Worm (Caenorhabditis elegans): Measurements from ENCODE around the gene srbc-11.

Gene srbc-11

DNA sequence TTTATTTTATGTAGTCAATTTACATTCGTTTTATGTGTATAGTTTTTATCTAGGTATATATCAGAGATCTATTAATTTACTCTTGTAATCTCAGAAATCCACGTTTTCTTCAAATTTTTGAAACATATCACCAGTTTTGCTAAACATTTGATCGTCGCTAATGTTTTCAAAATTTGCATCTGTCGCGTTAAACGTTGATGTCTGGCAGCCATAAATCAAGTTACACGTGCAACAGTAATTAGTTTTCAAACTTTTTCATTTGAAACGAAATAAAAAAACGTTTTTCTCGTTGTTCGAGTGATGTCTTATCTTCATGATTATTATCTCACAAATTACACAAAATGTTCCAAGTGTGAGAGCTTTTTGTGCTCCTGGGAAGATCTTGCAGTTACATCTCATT is 2.4 kb upstream of the srbc-11 start, which contains the start of gene srh-79:
srh-79 (plus strand) TSS at position 301 of the 400 bp plus-strand sequence.
- TF ChIP-seq lin-39 (tag; optimal IDR thresholded peaks at IDR 0.05) (no peak), lsy-2 (tag; optimal IDR thresholded peaks at IDR 0.05) (no peak), nhr-77 (tag; optimal IDR thresholded peaks at IDR 0.05) (no peak), unc-62 (GFP tag; optimal IDR thresholded peaks at IDR 0.05) (no peak), nhr-21 (tag; optimal IDR thresholded peaks at IDR 0.05) (no peak), nhr-10 (tag; optimal IDR thresholded peaks at IDR 0.05) (no peak), sma-3 (GFP tag; optimal IDR thresholded peaks at IDR 0.05) (no peak), alr-1 (tag; optimal IDR thresholded peaks at IDR 0.05) (no peak), ztf-1 (GFP tag; conservative IDR thresholded peaks at IDR 0.05) (no peak), mab-5 (tag; optimal IDR thresholded peaks at IDR 0.05) (no peak)

- no peak for TF ChIP-seq ztf-11 (tag; optimal IDR thresholded peaks at IDR 0.05)
- no peak for TF ChIP-seq crh-2 (tag; optimal IDR thresholded peaks at IDR 0.05)
- TF ChIP-seq unc-39 (tag; optimal IDR thresholded peaks at IDR 0.05) = no peak
- TF ChIP-seq elt-3 (tag; optimal IDR thresholded peaks at IDR 0.05) = no peak
- TF ChIP-seq ztf-1 (GFP tag; conservative IDR thresholded peaks at IDR 0.05) = no peak
- no peak for TF ChIP-seq lsy-2 (tag; optimal IDR thresholded peaks at IDR 0.05)
- TF ChIP-seq nhr-12 (tag; optimal IDR thresholded peaks at IDR 0.05) = no peak
- TF ChIP-seq nhr-23 (tag; optimal IDR thresholded peaks at IDR 0.05) = no peak
- no peak for TF ChIP-seq sem-4 (tag; optimal IDR thresholded peaks at IDR 0.05)
- TF ChIP-seq nhr-25 (tag; optimal IDR thresholded peaks at IDR 0.05) = no peak
- TF ChIP-seq mdl-1 (tag; optimal IDR thresholded peaks at IDR 0.05) = no peak
- TF ChIP-seq ama-1 (optimal IDR thresholded peaks at IDR 0.05) = no peak
- TF ChIP-seq gmeb-1 (tag; optimal IDR thresholded peaks at IDR 0.05) = no peak
- TF ChIP-seq mab-5 (tag; optimal IDR thresholded peaks at IDR 0.05) = no peak
- no peak for TF ChIP-seq ztf-4 (tag; optimal IDR thresholded peaks at IDR 0.05)
- TF ChIP-seq snpc-4 (tag; optimal IDR thresholded peaks at IDR 0.05) = no peak
Observed at ce11 chrV:7492924-7493323, 2.2 kb downstream of the srbc-11 start, which contains the start of gene srbc-10. TSS of gene srbc-10 (minus strand) at chrV:7493024.

DNA sequence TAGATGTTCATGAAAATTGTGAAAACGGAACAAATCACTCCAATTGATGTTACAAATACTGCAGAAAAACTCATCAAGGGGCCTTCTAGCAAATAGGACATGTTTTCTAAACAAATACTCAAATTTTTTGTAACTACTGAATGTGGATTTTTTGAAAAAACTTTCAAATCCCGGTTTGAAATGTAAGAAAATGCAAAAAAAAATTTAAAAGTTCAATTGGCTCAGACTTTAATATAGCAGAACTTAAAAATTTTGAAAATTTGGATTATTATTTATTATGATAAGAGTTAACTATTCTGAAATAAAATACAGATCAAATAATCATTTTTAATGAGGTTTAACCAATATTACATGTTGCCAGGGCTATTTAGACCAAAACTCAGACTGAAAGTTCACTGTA is 4.7 kb downstream of the srbc-11 start, which contains the start of gene srbc-9:
srbc-9 (minus strand) TSS at position 101 of the 400 bp plus-strand sequence.
- no peak for TF ChIP-seq ZK546.5 (tag; optimal IDR thresholded peaks at IDR 0.05)
- no peak for TF ChIP-seq R02D3.7 (tag; optimal IDR thresholded peaks at IDR 0.05)
- no peak for TF ChIP-seq mdl-1 (tag; optimal IDR thresholded peaks at IDR 0.05)
- TF ChIP-seq ztf-4 (tag; optimal IDR thresholded peaks at IDR 0.05) = no peak
- TF ChIP-seq elt-3 (tag; optimal IDR thresholded peaks at IDR 0.05) = no peak
- no peak for TF ChIP-seq crh-2 (tag; optimal IDR thresholded peaks at IDR 0.05)
- TF ChIP-seq ztf-1 (GFP tag; conservative IDR thresholded peaks at IDR 0.05) = no peak
- no peak for TF ChIP-seq gmeb-1 (tag; optimal IDR thresholded peaks at IDR 0.05)
- TF ChIP-seq nhr-23 (tag; optimal IDR thresholded peaks at IDR 0.05) = no peak
- no peak for TF ChIP-seq skn-1 (tag; optimal IDR thresholded peaks at IDR 0.05)
- TF ChIP-seq nhr-237 (tag; optimal IDR thresholded peaks at IDR 0.05) = no peak
- no peak for TF ChIP-seq egl-27 (tag; optimal IDR thresholded peaks at IDR 0.05)
- no peak for TF ChIP-seq F13H6.1 (tag; optimal IDR thresholded peaks at IDR 0.05)
- TF ChIP-seq lin-39 (tag; optimal IDR thresholded peaks at IDR 0.05) = no peak
- no peak for TF ChIP-seq mab-5 (tag; optimal IDR thresholded peaks at IDR 0.05)
- no peak for TF ChIP-seq ceh-16 (tag; optimal IDR thresholded peaks at IDR 0.05)
- no peak for TF ChIP-seq nhr-6 (tag; optimal IDR thresholded peaks at IDR 0.05)
- TF ChIP-seq nhr-21 (tag; optimal IDR thresholded peaks at IDR 0.05) = no peak

DNA sequence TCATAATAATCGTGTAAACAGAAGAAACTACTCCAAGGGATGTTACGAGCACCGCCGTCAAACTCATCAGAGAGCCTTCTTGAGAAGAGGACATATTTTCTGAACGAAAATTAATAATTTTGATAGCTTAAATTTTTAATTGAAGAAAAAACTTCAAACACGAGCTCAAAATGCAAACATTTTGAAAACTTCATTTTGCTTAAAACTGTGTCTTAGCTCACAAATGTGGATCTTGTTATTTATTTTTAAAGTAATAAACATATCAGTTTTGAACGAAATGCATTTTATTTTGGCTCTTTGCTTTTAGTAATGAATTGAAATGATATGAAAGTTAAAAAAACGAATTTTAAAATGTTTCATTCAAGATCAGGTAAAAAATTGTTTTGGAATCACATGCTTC is 7.6 kb downstream of the srbc-11 start, which contains the start of gene srbc-7:
srbc-7 (minus strand) TSS at position 101 of the 400 bp plus-strand sequence.
- TF ChIP-seq skn-1 (tag; optimal IDR thresholded peaks at IDR 0.05) (no peak), mab-5 (tag; optimal IDR thresholded peaks at IDR 0.05) (no peak), blmp-1 (tag; optimal IDR thresholded peaks at IDR 0.05; ENCODE audit: insufficient read depth) (no peak), unc-62 (GFP tag; optimal IDR thresholded peaks at IDR 0.05) (no peak), aly-2 (tag; optimal IDR thresholded peaks at IDR 0.05) (no peak), alr-1 (tag; optimal IDR thresholded peaks at IDR 0.05) (no peak), nhr-23 (tag; optimal IDR thresholded peaks at IDR 0.05) (no peak), nhr-12 (tag; optimal IDR thresholded peaks at IDR 0.05) (no peak), elt-3 (tag; optimal IDR thresholded peaks at IDR 0.05) (no peak), lin-13 (GFP tag; optimal IDR thresholded peaks at IDR 0.05) (no peak), nhr-21 (tag; optimal IDR thresholded peaks at IDR 0.05) (no peak), zag-1 (tag; optimal IDR thresholded peaks at IDR 0.05) (no peak), mbf-1 (tag; optimal IDR thresholded peaks at IDR 0.05) (no peak), nhr-237 (tag; optimal IDR thresholded peaks at IDR 0.05) (no peak), gmeb-1 (tag; optimal IDR thresholded peaks at IDR 0.05) (no peak), unc-55 (GFP tag; optimal IDR thresholded peaks at IDR 0.05) (no peak), fos-1 (tag; optimal IDR thresholded peaks at IDR 0.05) (no peak), mdl-1 (tag; optimal IDR thresholded peaks at IDR 0.05) (no peak), ceh-16 (tag; optimal IDR thresholded peaks at IDR 0.05) (no peak), lin-39 (tag; optimal IDR thresholded peaks at IDR 0.05) (no peak)

Measured in whole organism, L2 larva.